Worm (Caenorhabditis elegans): ENCODE measurements around the gene mes-4.
A peak's percentile ranks its signal among the peaks of the same experiment; 100 is the strongest.

Gene mes-4

ce11 chrV:13427378-13427777 lies 10.0 kb downstream of the mes-4 start:
- peak; percentile 52 for TF ChIP-seq hlh-4 (tag; optimal IDR thresholded peaks at IDR 0.05)
- TF ChIP-seq F16B12.6 (tag; optimal IDR thresholded peaks at IDR 0.05): no peak
- TF ChIP-seq mab-9 (GFP tag; IDR thresholded peaks at IDR 0.05): no peak
- no peak for TF ChIP-seq tlp-1 (tag; optimal IDR thresholded peaks at IDR 0.05)

ce11 chrV:13426764-13427163 lies 10.6 kb downstream of the mes-4 start, which contains the start of gene srd-18:
TSS of gene srd-18 (minus strand) at chrV:13426864.
- TF ChIP-seq nhr-47 (tag; optimal IDR thresholded peaks at IDR 0.05): no peak

DNA sequence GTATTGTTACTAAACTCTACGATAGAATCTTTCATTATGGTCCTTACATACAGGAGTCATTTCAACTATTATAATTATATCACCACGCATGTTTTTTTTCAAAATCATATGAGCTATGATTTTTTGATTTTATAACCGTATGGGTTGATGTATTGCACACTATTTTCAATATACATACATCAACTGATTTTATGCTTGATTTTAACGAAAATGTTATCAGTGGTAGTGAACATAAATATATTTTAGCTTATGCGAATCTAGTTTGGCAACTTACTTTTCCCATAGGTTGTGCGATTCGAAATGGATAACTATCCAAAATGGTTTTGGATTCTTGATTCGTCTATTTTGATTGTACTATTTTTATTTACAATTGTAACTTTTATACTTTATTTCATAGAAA lies 13.7 kb downstream of the mes-4 start, which contains the start of gene srv-10:
Gene srv-10, plus strand, starts transcription at position 301 of the 400 bp plus-strand sequence.
- TF ChIP-seq alr-1 (tag; optimal IDR thresholded peaks at IDR 0.05; ENCODE audit: borderline replicate concordance) (no peak), unc-98 (GFP tag; IDR thresholded peaks at IDR 0.05) (no peak), fkh-8 (tag; optimal IDR thresholded peaks at IDR 0.05) (no peak), hlh-17 (GFP tag; optimal IDR thresholded peaks at IDR 0.05; ENCODE audit: borderline replicate concordance) (no peak), blmp-1 (tag; optimal IDR thresholded peaks at IDR 0.05) (no peak), efl-3 (GFP tag; optimal IDR thresholded peaks at IDR 0.05) (no peak), nhr-19 (GFP tag; conservative IDR thresholded peaks at IDR 0.05) (no peak), elt-3 (tag; optimal IDR thresholded peaks at IDR 0.05) (no peak), lin-39 (tag; optimal IDR thresholded peaks at IDR 0.05) (no peak), nhr-11 (tag; optimal IDR thresholded peaks at IDR 0.05) (no peak), ets-5 (GFP tag; IDR thresholded peaks at IDR 0.05) (no peak), dsc-1 (tag; optimal IDR thresholded peaks at IDR 0.05) (no peak), fkh-10 (GFP tag; optimal IDR thresholded peaks at IDR 0.05) (no peak), efl-1 (optimal IDR thresholded peaks at IDR 0.05) (no peak), efl-1 (GFP tag; optimal IDR thresholded peaks at IDR 0.05 in 1 of 2) (no peak), elt-2 (tag; optimal IDR thresholded peaks at IDR 0.05) (no peak), zag-1 (tag; optimal IDR thresholded peaks at IDR 0.05) (no peak), mab-9 (GFP tag; IDR thresholded peaks at IDR 0.05) (no peak), sptf-1 (tag; optimal IDR thresholded peaks at IDR 0.05) (no peak), ceh-63 (GFP tag; optimal IDR thresholded peaks at IDR 0.05) (no peak)

DNA sequence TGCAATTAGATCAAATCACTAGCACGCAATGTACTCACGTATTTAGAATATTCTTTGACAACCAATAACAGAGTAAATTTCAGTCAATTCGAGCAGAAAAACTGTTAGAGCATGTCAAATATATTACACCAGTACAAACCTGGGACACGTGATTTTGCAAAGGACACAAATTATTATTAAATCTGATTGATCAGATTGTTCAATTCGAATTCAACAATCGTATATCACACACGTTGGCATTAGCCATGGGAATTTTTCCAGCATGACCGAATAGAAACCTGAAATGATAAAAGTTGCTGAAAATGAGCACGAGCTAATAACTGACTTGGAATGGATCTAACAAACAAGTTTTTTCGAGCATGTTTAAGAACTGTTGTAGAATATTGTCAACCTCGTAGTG lies 14.3 kb downstream of the mes-4 start, which contains the start of gene srv-9:
Gene srv-9, minus strand, starts transcription at position 101 of the 400 bp plus-strand sequence.
- no peak for TF ChIP-seq lin-39 (tag; optimal IDR thresholded peaks at IDR 0.05)

- peak; percentile 90 for TF ChIP-seq elt-2 (tag; optimal IDR thresholded peaks at IDR 0.05)
- no peak for TF ChIP-seq unc-130 (tag; optimal IDR thresholded peaks at IDR 0.05)
- no peak for TF ChIP-seq rnt-1 (tag; optimal IDR thresholded peaks at IDR 0.05)
Measured at ce11 chrV:13421697-13422096, 15.6 kb downstream of the mes-4 start.

- TF ChIP-seq F16B12.6 (tag; optimal IDR thresholded peaks at IDR 0.05) (no peak), tbx-2 (tag; optimal IDR thresholded peaks at IDR 0.05) (no peak), fkh-8 (tag; optimal IDR thresholded peaks at IDR 0.05) (peak; percentile 45), lin-15B (tag; optimal IDR thresholded peaks at IDR 0.05) (no peak), skn-1 (tag; optimal IDR thresholded peaks at IDR 0.05) (no peak)
Measured at ce11 chrV:13420640-13421039, 16.7 kb downstream of the mes-4 start, which contains the start of gene srv-8. TSS of gene srv-8 (minus strand) at chrV:13420740.

DNA sequence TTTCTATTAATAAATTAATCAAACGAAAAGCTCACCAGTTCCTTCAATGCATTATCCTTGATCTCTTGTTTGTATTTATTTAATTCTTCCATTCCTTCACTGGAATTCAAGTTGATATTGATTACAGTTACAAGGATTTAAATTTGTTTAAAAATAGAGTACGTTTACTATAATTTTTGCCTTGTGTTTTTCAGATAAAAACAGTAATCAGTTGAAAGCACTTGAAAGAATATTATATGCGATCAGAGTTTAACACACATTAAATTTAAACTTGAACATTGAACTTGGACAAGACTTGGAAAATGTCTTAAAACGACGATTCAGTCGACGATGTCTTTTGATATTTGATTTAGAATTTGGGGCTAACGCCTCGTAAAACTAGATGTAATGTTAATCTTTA lies 19.8 kb downstream of the mes-4 start, which contains the start of gene F53F1.6:
Gene F53F1.6, minus strand, starts transcription at position 101 of the 400 bp plus-strand sequence.
- TF ChIP-seq ets-5 (GFP tag; IDR thresholded peaks at IDR 0.05) (no peak), nhr-85 (tag) (no peak), pag-3 (tag; optimal IDR thresholded peaks at IDR 0.05; ENCODE audit: borderline replicate concordance, insufficient read depth) (no peak), unc-98 (GFP tag; IDR thresholded peaks at IDR 0.05) (no peak), dsc-1 (tag; optimal IDR thresholded peaks at IDR 0.05) (no peak), egl-27 (tag; optimal IDR thresholded peaks at IDR 0.05) (no peak), sptf-1 (tag; optimal IDR thresholded peaks at IDR 0.05) (no peak), grh-1 (GFP tag; IDR thresholded peaks at IDR 0.05) (no peak), isw-1 (GFP tag; IDR thresholded peaks at IDR 0.05) (no peak), sup-37 (GFP tag; optimal IDR thresholded peaks at IDR 0.05) (no peak), mab-9 (GFP tag; IDR thresholded peaks at IDR 0.05) (no peak), fos-1 (tag; optimal IDR thresholded peaks at IDR 0.05) (no peak), unc-86 (tag; optimal IDR thresholded peaks at IDR 0.05) (no peak), lin-35 (GFP tag; optimal IDR thresholded peaks at IDR 0.05) (no peak), nhr-20 (tag; optimal IDR thresholded peaks at IDR 0.05) (no peak), elt-2 (tag; optimal IDR thresholded peaks at IDR 0.05) (no peak)

Measured in whole organism, L1 larva.